Worm (Caenorhabditis elegans): ENCODE measurements around the gene gcy-6.
A peak's percentile ranks its signal among the peaks of the same experiment; 100 is the strongest.

Gene gcy-6

DNA sequence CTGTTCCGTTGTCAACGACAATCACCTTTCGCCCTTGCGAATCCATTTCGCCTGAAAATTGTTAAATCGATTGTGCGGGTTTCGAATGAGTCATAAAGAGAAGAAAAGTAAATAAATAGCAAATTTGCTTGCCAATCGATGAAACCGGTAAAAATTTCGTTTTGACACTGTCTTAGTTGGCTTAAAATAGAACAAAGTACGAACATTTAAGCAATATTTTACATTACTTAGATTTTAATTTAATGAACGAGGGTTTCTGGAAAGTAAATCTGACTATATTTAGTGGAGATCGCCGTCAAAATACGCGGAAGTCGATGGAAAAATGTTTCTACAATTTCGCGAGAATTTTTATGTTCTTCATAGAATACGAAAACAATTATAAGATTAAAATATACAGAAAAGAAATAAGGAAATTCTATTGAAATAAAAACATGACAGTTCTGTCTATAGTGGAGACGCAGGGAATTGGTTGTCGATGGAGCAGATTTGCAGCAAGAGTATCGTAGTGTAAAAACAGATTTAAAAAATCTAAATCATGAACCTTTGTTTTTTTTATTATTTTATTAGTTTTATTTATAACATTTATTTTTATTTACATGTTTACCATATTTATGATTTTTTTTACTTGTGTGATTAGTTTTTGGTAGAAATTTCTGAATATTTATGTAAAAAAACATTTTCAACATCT lies 24.6 kb upstream of the gcy-6 start, which contains the start of gene arx-2 (continued):
- TF ChIP-seq efl-1 (optimal IDR thresholded peaks at IDR 0.05) (peak; percentile 40 to 44), efl-1 (GFP tag; optimal IDR thresholded peaks at IDR 0.05 in 1 of 2) (peak; percentile 49 to 85), isw-1 (GFP tag; IDR thresholded peaks at IDR 0.05) (no peak), ceh-90 (tag; optimal IDR thresholded peaks at IDR 0.05) (no peak), pag-3 (tag; optimal IDR thresholded peaks at IDR 0.05; ENCODE audit: borderline replicate concordance, insufficient read depth) (no peak), nhr-85 (tag) (peak; percentile 16), snu-23 (GFP tag; optimal IDR thresholded peaks at IDR 0.05) (peak; percentile 36), dsc-1 (tag; optimal IDR thresholded peaks at IDR 0.05) (no peak), nhr-28 (tag; optimal IDR thresholded peaks at IDR 0.05) (no peak), lin-15B (tag; optimal IDR thresholded peaks at IDR 0.05) (peak; percentile 54), nhr-47 (tag; optimal IDR thresholded peaks at IDR 0.05) (peak; percentile 12), unc-62 (GFP tag; optimal IDR thresholded peaks at IDR 0.05) (no peak), hpl-2 (GFP tag; optimal IDR thresholded peaks at IDR 0.05) (no peak), nhr-90 (tag; optimal IDR thresholded peaks at IDR 0.05; ENCODE audit: poor library complexity) (no peak), tlp-1 (tag; optimal IDR thresholded peaks at IDR 0.05) (no peak), ceh-88 (GFP tag; IDR thresholded peaks at IDR 0.05) (no peak), pqm-1 (tag; optimal IDR thresholded peaks at IDR 0.05) (no peak), nhr-12 (tag; optimal IDR thresholded peaks at IDR 0.05) (no peak), mef-2 (tag; optimal IDR thresholded peaks at IDR 0.05) (no peak), nhr-237 (tag; optimal IDR thresholded peaks at IDR 0.05) (no peak), C04F5.9 (tag; optimal IDR thresholded peaks at IDR 0.05) (no peak), sup-37 (GFP tag; optimal IDR thresholded peaks at IDR 0.05) (no peak), skn-1 (tag; optimal IDR thresholded peaks at IDR 0.05) (peak; percentile 61), alr-1 (tag; optimal IDR thresholded peaks at IDR 0.05; ENCODE audit: borderline replicate concordance) (no peak), efl-3 (GFP tag; optimal IDR thresholded peaks at IDR 0.05) (no peak), mep-1 (tag; optimal IDR thresholded peaks at IDR 0.05) (peak; percentile 58), nhr-77 (tag; optimal IDR thresholded peaks at IDR 0.05) (no peak), fkh-10 (GFP tag; optimal IDR thresholded peaks at IDR 0.05) (no peak), egl-27 (tag; optimal IDR thresholded peaks at IDR 0.05) (no peak), ets-5 (GFP tag; IDR thresholded peaks at IDR 0.05) (no peak), grh-1 (GFP tag; IDR thresholded peaks at IDR 0.05) (no peak), nhr-84 (tag; optimal IDR thresholded peaks at IDR 0.05) (no peak), mdl-1 (tag; optimal IDR thresholded peaks at IDR 0.05) (no peak), elt-2 (tag; optimal IDR thresholded peaks at IDR 0.05) (no peak), lin-39 (tag; optimal IDR thresholded peaks at IDR 0.05) (no peak), F16B12.6 (tag; optimal IDR thresholded peaks at IDR 0.05) (no peak), pax-3 (tag; optimal IDR thresholded peaks at IDR 0.05) (no peak), C34B4.2 (tag; optimal IDR thresholded peaks at IDR 0.05) (no peak)

DNA sequence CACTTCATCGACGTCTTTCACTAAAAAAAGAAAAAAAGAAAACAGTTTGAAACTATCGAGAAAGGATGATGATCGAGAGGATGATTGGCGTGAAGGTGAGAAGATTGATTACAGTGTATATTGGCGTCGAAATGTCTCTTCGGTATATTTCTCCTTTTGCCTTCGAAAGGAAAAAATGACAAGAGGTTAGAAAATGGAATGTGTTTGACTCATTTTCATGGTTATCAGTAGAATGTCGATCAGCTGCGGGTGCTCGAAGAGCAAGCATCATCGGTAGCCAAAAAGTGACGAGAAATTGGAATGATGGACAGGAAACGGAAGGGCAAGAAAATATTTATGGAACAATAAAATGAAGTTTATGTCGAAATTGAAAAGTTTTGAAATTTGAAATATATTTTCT lies 20.0 kb upstream of the gcy-6 start:
- TF ChIP-seq pag-3 (tag; optimal IDR thresholded peaks at IDR 0.05; ENCODE audit: borderline replicate concordance, insufficient read depth) (no peak), pqm-1 (tag; optimal IDR thresholded peaks at IDR 0.05) (no peak), swsn-7 (tag; optimal IDR thresholded peaks at IDR 0.05) (no peak), unc-130 (tag; optimal IDR thresholded peaks at IDR 0.05) (no peak), nhr-28 (tag; optimal IDR thresholded peaks at IDR 0.05) (no peak), elt-2 (tag; optimal IDR thresholded peaks at IDR 0.05) (no peak), efl-1 (optimal IDR thresholded peaks at IDR 0.05) (no peak), efl-1 (GFP tag; optimal IDR thresholded peaks at IDR 0.05 in 1 of 2) (peak in 1 of 2 experiments; percentile 8), ceh-82 (tag; optimal IDR thresholded peaks at IDR 0.05) (no peak), mep-1 (tag; optimal IDR thresholded peaks at IDR 0.05) (no peak), blmp-1 (tag; optimal IDR thresholded peaks at IDR 0.05) (peak; percentile 65), fkh-8 (tag; optimal IDR thresholded peaks at IDR 0.05) (no peak)

Data from whole organism, L1 larva.